Worm (Caenorhabditis elegans): ENCODE measurements around the gene sdz-13.

sdz-13 gene

ce11 chrIV:10842232-10842631 is 37.2 kb downstream of the sdz-13 start (continued):
- TF ChIP-seq snpc-4 (GFP tag; optimal IDR thresholded peaks at IDR 0.05): no peak
- TF ChIP-seq snpc-4 (tag; optimal IDR thresholded peaks at IDR 0.05): no peak
- TF ChIP-seq ceh-91 (GFP tag; IDR thresholded peaks at IDR 0.05): no peak
- no peak for TF ChIP-seq madf-3 (GFP tag; IDR thresholded peaks at IDR 0.05)
- no peak for TF ChIP-seq lsy-27 (tag; optimal IDR thresholded peaks at IDR 0.05; ENCODE audit: borderline replicate concordance, insufficient read depth)
- TF ChIP-seq nhr-27 (tag; optimal IDR thresholded peaks at IDR 0.05): no peak
- TF ChIP-seq fkh-3 (tag; optimal IDR thresholded peaks at IDR 0.05): no peak
- TF ChIP-seq attf-6 (GFP tag; IDR thresholded peaks at IDR 0.05): no peak
- TF ChIP-seq cebp-2 (GFP tag; IDR thresholded peaks at IDR 0.05): no peak
- no peak for TF ChIP-seq Y67H2A.10 (GFP tag; conservative IDR thresholded peaks at IDR 0.05)
- no peak for TF ChIP-seq Y53F4B.3 (GFP tag; IDR thresholded peaks at IDR 0.05)
- no peak for TF ChIP-seq F55B11.4 (tag; optimal IDR thresholded peaks at IDR 0.05; ENCODE audit: borderline replicate concordance, insufficient read depth)
- no peak for TF ChIP-seq F37B4.10 (GFP tag; IDR thresholded peaks at IDR 0.05)

- TF ChIP-seq ceh-58 (GFP tag; IDR thresholded peaks at IDR 0.05) (no peak), ccch-3 (GFP tag; optimal IDR thresholded peaks at IDR 0.05) (no peak), attf-6 (GFP tag; IDR thresholded peaks at IDR 0.05) (no peak), D2030.7 (GFP tag; IDR thresholded peaks at IDR 0.05) (no peak), F55B11.4 (tag; optimal IDR thresholded peaks at IDR 0.05; ENCODE audit: borderline replicate concordance, insufficient read depth) (no peak), ceh-79 (tag; optimal IDR thresholded peaks at IDR 0.05) (no peak), cebp-1 (GFP tag; IDR thresholded peaks at IDR 0.05) (no peak), cebp-1 (tag; optimal IDR thresholded peaks at IDR 0.05) (no peak), snpc-4 (GFP tag; optimal IDR thresholded peaks at IDR 0.05) (no peak), snpc-4 (tag; optimal IDR thresholded peaks at IDR 0.05) (no peak), nhr-120 (GFP tag; IDR thresholded peaks at IDR 0.05) (no peak), ztf-6 (GFP tag; IDR thresholded peaks at IDR 0.05) (no peak), lin-40 (tag; optimal IDR thresholded peaks at IDR 0.05) (no peak), C17E4.6 (GFP tag; IDR thresholded peaks at IDR 0.05) (no peak)
Measured at ce11 chrIV:10832148-10832547, 47.3 kb downstream of the sdz-13 start, which contains the start of gene best-15. best-15 (minus strand) TSS chrIV:10832248.

ce11 chrIV:10828049-10828448 is 51.4 kb downstream of the sdz-13 start, which contains the start of gene npax-3:
npax-3 (minus strand) TSS chrIV:10828149.
- TF ChIP-seq dox-1 (GFP tag; IDR thresholded peaks at IDR 0.05) (no peak), F22D6.2 (tag; optimal IDR thresholded peaks at IDR 0.05) (no peak), athp-1 (tag; optimal IDR thresholded peaks at IDR 0.05) (no peak), egl-18 (GFP tag; IDR thresholded peaks at IDR 0.05) (no peak), F49E8.2 (tag; optimal IDR thresholded peaks at IDR 0.05; ENCODE audit: insufficient read depth) (no peak), atf-7 (tag; optimal IDR thresholded peaks at IDR 0.05) (no peak), Y53G8AR.9 (GFP tag; conservative IDR thresholded peaks at IDR 0.05) (no peak), let-607 (tag; optimal IDR thresholded peaks at IDR 0.05) (no peak), aptf-3 (GFP tag; IDR thresholded peaks at IDR 0.05) (no peak), ztf-26 (tag; optimal IDR thresholded peaks at IDR 0.05) (no peak), F57C9.4 (tag; optimal IDR thresholded peaks at IDR 0.05) (no peak), let-526 (GFP tag; IDR thresholded peaks at IDR 0.05) (no peak), lin-26 (GFP tag; IDR thresholded peaks at IDR 0.05) (no peak), B0019.2 (GFP tag; conservative IDR thresholded peaks at IDR 0.05) (no peak), hlh-26 (GFP tag; conservative IDR thresholded peaks at IDR 0.05) (no peak), bed-2 (GFP tag; IDR thresholded peaks at IDR 0.05) (no peak), zim-3 (tag; optimal IDR thresholded peaks at IDR 0.05) (no peak), pha-4 (tag; optimal IDR thresholded peaks at IDR 0.05) (no peak)

Measured in whole organism, young adult.